Worm (Caenorhabditis elegans) whole organism, L2 larva: ENCODE measurements around the gene F16B12.4.

Experiments used
- C34F6.9 ChIP-seq: fragments of 150-350 bp; optimal IDR thresholded peaks from 2 replicates; lab custom pipeline; 2014; ENCODE audit warnings: missing biosample characterization, missing genetic modification characterization
- Y55F3AM.14 ChIP-seq: fragments of 200-800 bp; sonication (Bioruptor generic); optimal IDR thresholded peaks from 2 replicates; lab custom pipeline; 2018; ENCODE audit warnings: mild to moderate bottlenecking, missing genetic modification characterization, missing compliant biosample characterization
- ZK546.5 ChIP-seq: sonication (generic microtip); optimal IDR thresholded peaks from 2 replicates; lab custom pipeline; 2017; ENCODE audit warnings: missing biosample characterization, missing genetic modification characterization
- aly-2 ChIP-seq: fragments of 150-350 bp; optimal IDR thresholded peaks from 2 replicates; lab custom pipeline; 2014; ENCODE audit warnings: missing biosample characterization, missing genetic modification characterization
- ama-1 ChIP-seq: fragments of 150-350 bp; optimal IDR thresholded peaks from 2 replicates; lab custom pipeline; 2018; ENCODE audit warnings: inconsistent platforms
- blmp-1 ChIP-seq: sonication (generic microtip); optimal IDR thresholded peaks from 2 replicates; lab custom pipeline; 2017; ENCODE audit warnings: missing genetic modification characterization, mild to moderate bottlenecking, missing compliant biosample characterization, antibody characterized with exemption, moderate library complexity; ENCODE audit not compliant: insufficient read depth
- crh-2 ChIP-seq: sonication (generic microtip); optimal IDR thresholded peaks from 2 replicates; lab custom pipeline; 2017; ENCODE audit warnings: missing biosample characterization, missing genetic modification characterization
- dmd-4 ChIP-seq: sonication (generic microtip); optimal IDR thresholded peaks from 2 replicates; lab custom pipeline; 2017; ENCODE audit warnings: missing biosample characterization, missing genetic modification characterization
- elt-3 ChIP-seq: sonication (generic microtip); optimal IDR thresholded peaks from 2 replicates; lab custom pipeline; 2017; ENCODE audit warnings: missing biosample characterization, missing genetic modification characterization
- fos-1 ChIP-seq: fragments of 150-350 bp; optimal IDR thresholded peaks from 2 replicates; lab custom pipeline; 2014; ENCODE audit warnings: missing biosample characterization, missing genetic modification characterization
- lin-11 ChIP-seq: fragments of 150-350 bp; sonication (generic microtip); optimal IDR thresholded peaks from 2 replicates; lab custom pipeline; 2014; ENCODE audit warnings: missing biosample characterization, missing genetic modification characterization, inconsistent platforms, mixed read lengths
- lin-13 ChIP-seq: fragments of 150-350 bp; optimal IDR thresholded peaks from 2 replicates; lab custom pipeline; 2014; ENCODE audit warnings: missing biosample characterization, missing genetic modification reagents, missing genetic modification characterization
- lin-39 ChIP-seq: fragments of 150-350 bp; optimal IDR thresholded peaks from 2 replicates; lab custom pipeline; 2014; ENCODE audit warnings: missing biosample characterization, missing genetic modification reagents, missing genetic modification characterization
- mab-5 ChIP-seq: fragments of 150-350 bp; optimal IDR thresholded peaks from 2 replicates; lab custom pipeline; 2014; ENCODE audit warnings: missing biosample characterization, missing genetic modification characterization
- mbf-1 ChIP-seq: sonication (generic microtip); optimal IDR thresholded peaks from 2 replicates; lab custom pipeline; 2017; ENCODE audit warnings: missing biosample characterization, missing genetic modification characterization
- mdl-1 ChIP-seq, 2 experiments: fragments of 150-350 bp in 1 of 2; sonication (generic microtip) in 1 of 2; optimal IDR thresholded peaks; 2 replicates each; lab custom pipeline; 2017; ENCODE audit warnings: missing biosample characterization in 2 of 2, missing genetic modification characterization in 2 of 2
- nhr-10 ChIP-seq: sonication (generic microtip); optimal IDR thresholded peaks from 2 replicates; lab custom pipeline; 2017; ENCODE audit warnings: missing biosample characterization, missing genetic modification characterization
- nhr-21 ChIP-seq: fragments of 150-350 bp; optimal IDR thresholded peaks from 2 replicates; lab custom pipeline; 2014; ENCODE audit warnings: missing biosample characterization, missing genetic modification characterization
- nhr-237 ChIP-seq: fragments of 150-350 bp; optimal IDR thresholded peaks from 2 replicates; lab custom pipeline; 2014; ENCODE audit warnings: missing biosample characterization, missing genetic modification characterization
- nhr-25 ChIP-seq: fragments of 150-350 bp; sonication (generic microtip); optimal IDR thresholded peaks from 3 replicates; lab custom pipeline; 2014; ENCODE audit warnings: missing biosample characterization, missing genetic modification characterization
- nhr-6 ChIP-seq: fragments of 150-350 bp; optimal IDR thresholded peaks from 2 replicates; lab custom pipeline; 2014; ENCODE audit warnings: missing biosample characterization, missing genetic modification characterization
- peb-1 ChIP-seq: fragments of 150-350 bp; optimal IDR thresholded peaks from 2 replicates; lab custom pipeline; 2014; ENCODE audit warnings: missing biosample characterization, missing genetic modification characterization
- sem-4 ChIP-seq: fragments of 150-350 bp; optimal IDR thresholded peaks from 2 replicates; lab custom pipeline; 2014; ENCODE audit warnings: missing biosample characterization, missing genetic modification reagents, missing genetic modification characterization
- sma-3 ChIP-seq: sonication (generic microtip); optimal IDR thresholded peaks from 2 replicates; lab custom pipeline; 2016; ENCODE audit warnings: missing genetic modification reagents, missing genetic modification characterization, missing compliant biosample characterization
- sma-9 ChIP-seq, 2 experiments: fragments of 150-350 bp in 1 of 2; sonication (generic microtip) in 1 of 2; optimal IDR thresholded peaks; 2 replicates each; lab custom pipeline; 2014 to 2016; ENCODE audit warnings: missing genetic modification characterization in 2 of 2, mild to moderate bottlenecking in 1 of 2, missing biosample characterization in 1 of 2, missing compliant biosample characterization in 1 of 2, missing genetic modification reagents in 1 of 2, moderate library complexity in 1 of 2
- unc-39 ChIP-seq: fragments of 150-350 bp; optimal IDR thresholded peaks from 2 replicates; lab custom pipeline; 2014; ENCODE audit warnings: missing biosample characterization, missing genetic modification characterization
- zag-1 ChIP-seq: fragments of 150-350 bp; optimal IDR thresholded peaks from 2 replicates; lab custom pipeline; 2014; ENCODE audit warnings: missing biosample characterization, missing genetic modification characterization
- ztf-1 ChIP-seq: fragments of 200-800 bp; sonication (Bioruptor generic); conservative IDR thresholded peaks from 2 replicates; pipeline ENCODE4 v1.3.6; 2022; ENCODE audit warnings: missing genetic modification characterization, missing compliant biosample characterization
- ztf-11 ChIP-seq: sonication (generic microtip); optimal IDR thresholded peaks from 2 replicates; lab custom pipeline; 2017; ENCODE audit warnings: missing biosample characterization, missing genetic modification characterization
- ztf-4 ChIP-seq: fragments of 150-350 bp; optimal IDR thresholded peaks from 2 replicates; lab custom pipeline; 2014; ENCODE audit warnings: missing biosample characterization, missing genetic modification characterization

Gene F16B12.4

ce11 chrX:14090089-14090488, 8.4 kb downstream of the F16B12.4 start, which contains the start of gene dsl-4:
dsl-4 (plus strand) TSS chrX:14090389.
- TF ChIP-seq unc-39 (tag; lab: Kevin White, UChicago) (no peak), aly-2 (tag; lab: Kevin White, UChicago) (no peak), nhr-237 (tag; lab: Kevin White, UChicago) (no peak), ztf-1 (no peak)
- TF ChIP-seq, all 48 proteins: peak for 0

DNA sequence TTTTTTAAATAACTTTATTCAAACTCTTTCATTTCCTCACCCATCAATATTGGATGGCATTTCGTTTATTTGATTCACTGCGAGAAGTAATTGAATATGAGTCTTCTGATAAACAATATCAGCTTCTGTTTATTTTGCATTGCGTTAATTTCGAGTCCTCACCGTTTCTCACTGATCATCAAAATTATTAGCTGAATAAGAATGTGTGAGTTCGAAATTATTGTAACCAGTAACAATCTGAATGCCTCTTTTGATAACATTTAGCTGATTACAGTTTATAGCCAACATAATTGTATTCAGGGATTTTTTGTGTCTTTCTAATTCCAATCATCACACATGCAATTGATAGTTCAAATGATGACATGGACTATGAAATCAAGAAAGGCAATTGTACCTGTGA, 13.3 kb downstream of the F16B12.4 start, which contains the start of gene F16B12.1:
F16B12.1 (plus strand) TSS at position 301 of the 400 bp plus-strand sequence.
- TF ChIP-seq nhr-21 (tag; lab: Kevin White, UChicago), result no peak
- TF ChIP-seq unc-39 (tag; lab: Kevin White, UChicago), result no peak
- TF ChIP-seq elt-3 (tag; lab: Kevin White, UChicago), result no peak
- no peak for TF ChIP-seq lin-39
- TF ChIP-seq mbf-1 (tag; lab: Kevin White, UChicago), result no peak
- TF ChIP-seq fos-1 (tag; lab: Kevin White, UChicago), result no peak
- TF ChIP-seq dmd-4, result no peak
- no peak for TF ChIP-seq lin-11 (tag; lab: Kevin White, UChicago)
- no peak for TF ChIP-seq lin-13 (GFP tag; lab: Kevin White, UChicago)
- TF ChIP-seq zag-1 (tag; lab: Kevin White, UChicago), result no peak
- TF ChIP-seq nhr-10, result no peak
- no peak for TF ChIP-seq ztf-11 (tag; lab: Kevin White, UChicago)
- TF ChIP-seq peb-1 (tag; lab: Kevin White, UChicago), result no peak
- TF ChIP-seq, all 48 proteins: peak for 0

- TF ChIP-seq nhr-10 (no peak), lin-11 (tag; lab: Kevin White, UChicago) (no peak), ZK546.5 (no peak), mab-5 (tag; lab: Kevin White, UChicago) (no peak), sma-3 (no peak), unc-39 (tag; lab: Kevin White, UChicago) (no peak)
Measured at ce11 chrX:14084230-14084629, 14.2 kb downstream of the F16B12.4 start, which contains the start of gene C33G3.6. C33G3.6 (minus strand) TSS chrX:14084330.

- TF ChIP-seq aly-2 (tag; lab: Kevin White, UChicago), result no peak
- TF ChIP-seq, all 48 proteins: peak for 0
Measured at ce11 chrX:14078574-14078973, 19.9 kb downstream of the F16B12.4 start, which contains the start of gene C33G3.5. C33G3.5 (minus strand) TSS chrX:14078674.

ce11 chrX:14070950-14071349, 27.5 kb downstream of the F16B12.4 start, which contains the start of gene C33G3.4:
C33G3.4 (plus strand) TSS chrX:14071162.
- TF ChIP-seq lin-11 (tag; lab: Kevin White, UChicago) (no peak), Y55F3AM.14 (GFP tag; lab: Kevin White, UChicago) (no peak), nhr-25 (tag; lab: Kevin White, UChicago) (no peak), ama-1 (no peak), mdl-1 (tag; optimal IDR thresholded peaks at IDR 0.05; lab: Kevin White, UChicago) (no peak), fos-1 (tag; lab: Kevin White, UChicago) (peak; percentile 64), sem-4 (no peak), C34F6.9 (tag; lab: Kevin White, UChicago) (no peak), crh-2 (tag; lab: Kevin White, UChicago) (peak; percentile 19)
- TF ChIP-seq, all 48 proteins: peak for 2

ce11 chrX:14069528-14069927, 28.9 kb downstream of the F16B12.4 start:
- TF ChIP-seq sma-9 (GFP tag; optimal IDR thresholded peaks at IDR 0.05; lab: Kevin White, UChicago) (no peak), sma-9 (tag; optimal IDR thresholded peaks at IDR 0.05; lab: Kevin White, UChicago) (no peak), blmp-1 (peak; percentile 73), peb-1 (tag; lab: Kevin White, UChicago) (no peak), C34F6.9 (tag; lab: Kevin White, UChicago) (no peak), nhr-6 (tag; lab: Kevin White, UChicago) (no peak), lin-39 (no peak), sem-4 (peak; percentile 46), ztf-4 (tag; lab: Kevin White, UChicago) (no peak), ztf-1 (no peak)
